Worm (Caenorhabditis elegans) whole organism, L2 larva: ENCODE results near the gene srt-14.
"Not testable (repeated sequence)": the region's sequence is repeated elsewhere in the genome, so short reads cannot be mapped to it uniquely, and the experiment has no call there.

ENCODE experiments used
- F13H6.1 ChIP-seq: sonication (generic microtip); optimal IDR thresholded peaks from 2 replicates; lab custom pipeline; 2016; ENCODE audit warnings: missing genetic modification characterization, missing compliant biosample characterization
- R02D3.7 ChIP-seq: fragments of 150-350 bp; optimal IDR thresholded peaks from 2 replicates; lab custom pipeline; 2014; ENCODE audit warnings: missing biosample characterization, missing genetic modification characterization
- aly-2 ChIP-seq: fragments of 150-350 bp; optimal IDR thresholded peaks from 2 replicates; lab custom pipeline; 2014; ENCODE audit warnings: missing biosample characterization, missing genetic modification characterization
- ceh-16 ChIP-seq: fragments of 150-350 bp; optimal IDR thresholded peaks from 2 replicates; lab custom pipeline; 2014; ENCODE audit warnings: missing biosample characterization, missing genetic modification characterization
- dmd-4 ChIP-seq: sonication (generic microtip); optimal IDR thresholded peaks from 2 replicates; lab custom pipeline; 2017; ENCODE audit warnings: missing biosample characterization, missing genetic modification characterization
- lsy-2 ChIP-seq, 2 experiments: fragments of 150-350 bp in 1 of 2; sonication (generic microtip) in 1 of 2; optimal IDR thresholded peaks; 2 replicates each; lab custom pipeline; 2014 to 2017; ENCODE audit warnings: missing biosample characterization in 2 of 2, missing genetic modification characterization in 2 of 2
- mab-5 ChIP-seq: fragments of 150-350 bp; optimal IDR thresholded peaks from 2 replicates; lab custom pipeline; 2014; ENCODE audit warnings: missing biosample characterization, missing genetic modification characterization
- nhr-10 ChIP-seq: sonication (generic microtip); optimal IDR thresholded peaks from 2 replicates; lab custom pipeline; 2017; ENCODE audit warnings: missing biosample characterization, missing genetic modification characterization
- nhr-12 ChIP-seq: fragments of 150-350 bp; optimal IDR thresholded peaks from 2 replicates; lab custom pipeline; 2014; ENCODE audit warnings: missing biosample characterization, missing genetic modification characterization
- nhr-23 ChIP-seq: fragments of 150-350 bp; optimal IDR thresholded peaks from 2 replicates; lab custom pipeline; 2014; ENCODE audit warnings: missing biosample characterization, missing genetic modification reagents, missing genetic modification characterization
- peb-1 ChIP-seq: fragments of 150-350 bp; optimal IDR thresholded peaks from 2 replicates; lab custom pipeline; 2014; ENCODE audit warnings: missing biosample characterization, missing genetic modification characterization
- sma-3 ChIP-seq: sonication (generic microtip); optimal IDR thresholded peaks from 2 replicates; lab custom pipeline; 2016; ENCODE audit warnings: missing genetic modification reagents, missing genetic modification characterization, missing compliant biosample characterization
- snpc-4 ChIP-seq: fragments of 150-350 bp; optimal IDR thresholded peaks from 2 replicates; lab custom pipeline; 2014; ENCODE audit warnings: missing biosample characterization, missing genetic modification characterization
- unc-39 ChIP-seq: fragments of 150-350 bp; optimal IDR thresholded peaks from 2 replicates; lab custom pipeline; 2014; ENCODE audit warnings: missing biosample characterization, missing genetic modification characterization
- unc-55 ChIP-seq: fragments of 150-350 bp; sonication (generic microtip); optimal IDR thresholded peaks from 3 replicates; lab custom pipeline; 2014; ENCODE audit warnings: missing biosample characterization, missing genetic modification reagents, missing genetic modification characterization
- unc-62 ChIP-seq: fragments of 150-350 bp; optimal IDR thresholded peaks from 2 replicates; lab custom pipeline; 2014; ENCODE audit warnings: missing biosample characterization, missing genetic modification reagents, missing genetic modification characterization
- ztf-1 ChIP-seq: fragments of 200-800 bp; sonication (Bioruptor generic); conservative IDR thresholded peaks from 2 replicates; pipeline ENCODE4 v1.3.6; 2022; ENCODE audit warnings: missing genetic modification characterization, missing compliant biosample characterization

The srt-14 gene

DNA sequence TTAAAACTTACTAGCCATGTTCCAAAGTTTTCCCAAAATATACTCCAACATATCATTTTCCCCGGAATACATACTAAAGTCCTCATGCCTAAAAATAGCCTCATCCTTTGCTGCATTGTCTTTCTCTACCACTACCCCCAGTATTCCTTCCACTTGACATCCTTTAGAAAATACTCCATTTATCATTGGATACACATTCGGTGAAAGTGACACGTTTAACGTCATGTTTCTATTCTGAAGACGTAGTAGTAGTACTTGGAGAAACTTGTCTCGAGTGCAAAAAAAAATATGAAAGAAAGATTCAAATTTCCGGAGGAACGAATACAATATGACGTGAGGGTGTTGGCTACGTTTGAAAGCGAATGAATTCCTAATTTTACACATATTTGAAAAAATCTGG lies 39.5 kb downstream of the srt-14 start:
- no peak for TF ChIP-seq nhr-12
- no peak for TF ChIP-seq mab-5 (tag; lab: Kevin White, UChicago)
- TF ChIP-seq unc-39: no peak
- TF ChIP-seq ceh-16 (tag; lab: Kevin White, UChicago): no peak
- TF ChIP-seq snpc-4 (tag; lab: Kevin White, UChicago): no peak
- no peak for TF ChIP-seq F13H6.1 (tag; lab: Kevin White, UChicago)
- TF ChIP-seq unc-55 (GFP tag; lab: Kevin White, UChicago): peak; percentile 29
- no peak for TF ChIP-seq nhr-23
- TF ChIP-seq, all 48 proteins: peak for 1

DNA sequence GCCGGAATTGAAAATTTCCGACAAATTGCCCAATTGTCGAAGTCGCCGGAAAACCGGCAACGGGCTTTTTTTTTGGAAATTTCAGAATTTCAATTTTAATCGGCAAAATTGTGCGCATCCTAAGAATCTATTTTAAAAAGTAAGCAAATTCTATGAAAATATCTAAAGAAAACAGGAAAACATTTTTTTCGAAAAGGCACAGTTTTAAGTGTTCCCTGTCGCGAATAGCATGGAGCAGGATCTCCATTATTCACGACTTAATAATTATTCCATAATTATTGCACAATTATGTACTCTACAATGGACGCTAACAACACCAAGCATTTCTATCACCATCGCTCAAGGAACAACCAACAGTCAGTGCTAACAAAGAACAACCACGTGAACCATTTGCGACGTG lies 40.5 kb downstream of the srt-14 start, which contains the start of gene H43I07.4:
TSS of gene H43I07.4 (plus strand) at position 301 of the 400 bp plus-strand sequence.
- not testable (repeated sequence) for TF ChIP-seq aly-2 (tag; lab: Kevin White, UChicago); unc-62; peb-1

DNA sequence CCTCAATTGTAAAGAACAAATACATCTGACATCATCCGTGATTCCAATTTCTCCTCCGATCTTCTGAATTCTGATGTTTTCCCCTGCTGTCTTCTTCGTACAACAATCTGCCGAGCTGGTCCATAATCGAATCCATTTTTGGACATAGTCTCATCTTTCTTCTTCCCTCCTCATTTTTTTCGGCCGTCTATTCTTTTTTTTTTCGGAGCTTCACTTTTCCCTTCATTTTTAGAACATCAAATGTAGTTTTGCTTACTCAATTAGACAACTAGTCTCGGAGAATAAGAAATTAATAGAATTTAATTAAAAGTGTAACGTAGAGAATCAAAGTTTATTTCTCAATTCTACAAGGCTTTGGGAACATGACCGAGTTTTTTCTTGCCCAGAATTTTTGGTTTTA lies 44.9 kb downstream of the srt-14 start:
- TF ChIP-seq mab-5 (tag; lab: Kevin White, UChicago): no peak
- TF ChIP-seq dmd-4 (tag; lab: Kevin White, UChicago): no peak
- TF ChIP-seq ztf-1 (GFP tag; lab: Robert Waterston, UW): no peak
- TF ChIP-seq R02D3.7 (tag; lab: Kevin White, UChicago): no peak
- TF ChIP-seq nhr-10 (tag; lab: Kevin White, UChicago): no peak
- peak in 1 of 2 experiments; percentile 1 for TF ChIP-seq lsy-2 (tag; optimal IDR thresholded peaks at IDR 0.05; lab: Kevin White, UChicago)

DNA sequence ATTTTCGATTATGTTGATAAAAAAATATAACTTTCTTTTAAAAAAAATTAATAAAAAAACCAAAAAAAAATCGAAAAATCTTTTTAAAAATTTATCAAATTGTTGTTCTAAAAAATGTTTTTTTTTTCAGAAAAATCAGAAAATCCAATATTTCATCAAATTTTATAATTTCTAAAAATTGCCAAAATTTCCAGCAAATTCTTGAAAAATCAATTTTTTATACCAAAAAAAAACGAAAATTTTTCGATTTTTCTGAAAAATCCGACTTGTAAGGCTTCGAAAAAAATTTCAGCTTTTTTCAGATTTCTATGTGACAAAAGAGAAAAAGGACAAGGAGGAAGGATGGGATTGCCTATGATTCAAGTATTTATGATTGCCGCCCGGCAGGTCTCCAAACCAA lies 52.0 kb downstream of the srt-14 start, which contains the start of gene H43I07.1:
TSS of gene H43I07.1 (plus strand) at position 301 of the 400 bp plus-strand sequence.
- TF ChIP-seq nhr-23 (no peak), sma-3 (GFP tag; lab: Kevin White, UChicago) (no peak)
